Fruit fly (Drosophila melanogaster): ENCODE results near the gene CG16986.
A peak's percentile ranks its signal among the peaks of the same experiment; 100 is the strongest.

The CG16986 gene

dm6 chr3L:2632763-2633100 is 32.6 kb downstream of the CG16986 start (continued):
- no peak for TF ChIP-seq tin (GFP tag; optimal IDR thresholded peaks at IDR 0.05)
- peak; percentile 4 for TF ChIP-seq Fer1 (GFP tag; optimal IDR thresholded peaks at IDR 0.05)
- TF ChIP-seq Dll (GFP tag; IDR thresholded peaks at IDR 0.05; ENCODE audit: partially characterized antibody) = no peak
- TF ChIP-seq psq (GFP tag; optimal IDR thresholded peaks at IDR 0.05) = peak; percentile 100
- TF ChIP-seq CG11093 (GFP tag; IDR thresholded peaks at IDR 0.05) = 0 out of 3 replicates have a peak, but pooled peaks have one; percentile 19
- 0 out of 2 replicates have a peak, but pooled peaks have one; percentile 11 for TF ChIP-seq ttk (GFP tag; IDR thresholded peaks at IDR 0.05)
- peak; percentile 26 for TF ChIP-seq sug (tag; optimal IDR thresholded peaks at IDR 0.05)
- 0 out of 3 replicates have a peak, but pooled peaks have one; percentile 39 for TF ChIP-seq CG34224 (GFP tag; IDR thresholded peaks at IDR 0.05; ENCODE audit: partially characterized antibody)
- TF ChIP-seq CG13894 (tag; optimal IDR thresholded peaks at IDR 0.05) = peak; percentile 20
- TF ChIP-seq mirr (GFP tag; optimal IDR thresholded peaks at IDR 0.05) = peak; percentile 22
- peak; percentile 35 for TF ChIP-seq CG10543 (GFP tag; optimal IDR thresholded peaks at IDR 0.05)
- peak; percentile 5 for TF ChIP-seq nau (GFP tag; optimal IDR thresholded peaks at IDR 0.05)
- 0 out of 2 replicates have a peak, but pooled peaks have one; percentile 10 for TF ChIP-seq Rfx (GFP tag; IDR thresholded peaks at IDR 0.05)
- TF ChIP-seq ftz-f1 (GFP tag; optimal IDR thresholded peaks at IDR 0.05) = peak; percentile 3
- TF ChIP-seq CG34376 (GFP tag; optimal IDR thresholded peaks at IDR 0.05) = peak; percentile 7
- peak; percentile 89; the same call in 1 of the 4 replicates for TF ChIP-seq chinmo (GFP tag; IDR thresholded peaks at IDR 0.05; ENCODE audit: partially characterized antibody)
- no peak for TF ChIP-seq ase (GFP tag; IDR thresholded peaks at IDR 0.05)

dm6 chr3L:2634929-2635799 is 35.0 kb downstream of the CG16986 start:
- TF ChIP-seq CG8290 (GFP tag; optimal IDR thresholded peaks at IDR 0.05) (peak; percentile 65), CG8290 (tag; optimal IDR thresholded peaks at IDR 0.05) (peak; percentile 89 to 92), tx (GFP tag; optimal IDR thresholded peaks at IDR 0.05) (peak; percentile 55), CG17829 (tag; optimal IDR thresholded peaks at IDR 0.05) (peak; percentile 78), cg (GFP tag; optimal IDR thresholded peaks at IDR 0.05) (peak; percentile 89), rib (GFP tag; IDR thresholded peaks at IDR 0.05) (peak; percentile 94), Hmx (GFP tag; optimal IDR thresholded peaks at IDR 0.05) (no peak), dysf (GFP tag; IDR thresholded peaks at IDR 0.05) (peak; percentile 79; the same call in 2 of the 3 replicates), gro (GFP tag; optimal IDR thresholded peaks at IDR 0.05) (peak; percentile 73), CG34224 (GFP tag; IDR thresholded peaks at IDR 0.05; ENCODE audit: partially characterized antibody) (peak; percentile 69), danr (GFP tag; IDR thresholded peaks at IDR 0.05) (peak; percentile 43; the same call in 1 of the 2 replicates), CG13287 (GFP tag; IDR thresholded peaks at IDR 0.05; ENCODE audit: partially characterized antibody) (peak; percentile 81), CG12942 (GFP tag; optimal IDR thresholded peaks at IDR 0.05) (peak; percentile 55), CG7928 (GFP tag; optimal IDR thresholded peaks at IDR 0.05) (peak; percentile 57), z (GFP tag; IDR thresholded peaks at IDR 0.05) (no peak), CG7839 (tag; optimal IDR thresholded peaks at IDR 0.05) (peak; percentile 70), esg (GFP tag; conservative IDR thresholded peaks at IDR 0.05) (no peak), CG2199 (GFP tag; IDR thresholded peaks at IDR 0.05) (peak; percentile 65; the same call in 1 of the 3 replicates), dimm (GFP tag; IDR thresholded peaks at IDR 0.05) (no peak), CG15479 (GFP tag; optimal IDR thresholded peaks at IDR 0.05) (peak; percentile 55), ftz-f1 (GFP tag; optimal IDR thresholded peaks at IDR 0.05) (peak; percentile 79), CG10274 (GFP tag; optimal IDR thresholded peaks at IDR 0.05) (peak; percentile 74), CG11504 (tag; optimal IDR thresholded peaks at IDR 0.05) (peak; percentile 68), CG10654 (GFP tag; optimal IDR thresholded peaks at IDR 0.05) (peak; percentile 68), CG5180 (GFP tag; optimal IDR thresholded peaks at IDR 0.05) (peak; percentile 80), Aef1 (GFP tag; IDR thresholded peaks at IDR 0.05) (0 out of 3 replicates have a peak, but pooled peaks have one; percentile 9), maf-S (GFP tag; optimal IDR thresholded peaks at IDR 0.05) (peak; percentile 68), ro (GFP tag; IDR thresholded peaks at IDR 0.05) (no peak), CG3995 (GFP tag; optimal IDR thresholded peaks at IDR 0.05) (peak; percentile 67), bowl (GFP tag; IDR thresholded peaks at IDR 0.05) (no peak; the same call in 1 of the 2 replicates), CG32767 (GFP tag; IDR thresholded peaks at IDR 0.05) (peak; percentile 85), tio (GFP tag; optimal IDR thresholded peaks at IDR 0.05) (no peak), oc (tag; optimal IDR thresholded peaks at IDR 0.05) (peak; percentile 6)

Data from whole organism, embryonic.